Fruit fly (Drosophila melanogaster) whole organism, embryonic: ENCODE data around the gene CG3349.

Source experiments
- CG10209 ChIP-seq: fragments of 200-800 bp; sonication (Bioruptor generic); optimal IDR thresholded peaks from 3 replicates; lab custom pipeline; 2017; ENCODE audit warnings: missing biosample characterization, mild to moderate bottlenecking, missing genetic modification characterization, missing genetic modification reagents
- CG1024 ChIP-seq: fragments of 200-800 bp; sonication (Bioruptor generic); IDR thresholded peaks from 2 replicates; pipeline ENCODE4 v1.3.6; 2022; ENCODE audit warnings: missing biosample characterization, missing genetic modification characterization
- CG10462 ChIP-seq: fragments of 200-800 bp; sonication (Bioruptor generic); optimal IDR thresholded peaks from 2 replicates; lab custom pipeline; 2016; ENCODE audit warnings: missing biosample characterization, missing genetic modification characterization
- CG10543 ChIP-seq: fragments of 200-800 bp; sonication (Bioruptor generic); optimal IDR thresholded peaks from 3 replicates; lab custom pipeline; 2017; ENCODE audit warnings: missing biosample characterization, mild to moderate bottlenecking, missing genetic modification characterization, moderate library complexity
- CG11560 ChIP-seq: fragments of 200-800 bp; sonication (Bioruptor generic); IDR thresholded peaks from 3 replicates; pipeline ENCODE4 v1.3.6; 2022; ENCODE audit warnings: missing biosample characterization, missing genetic modification characterization
- CG12155 ChIP-seq: fragments of 200-800 bp; sonication (Bioruptor generic); optimal IDR thresholded peaks from 3 replicates; lab custom pipeline; 2016; ENCODE audit warnings: missing biosample characterization, missing genetic modification characterization
- CG12744 ChIP-seq: fragments of 200-800 bp; sonication (Bioruptor generic); optimal IDR thresholded peaks from 2 replicates; lab custom pipeline; 2016; ENCODE audit warnings: missing biosample characterization, missing genetic modification characterization
- CG16779 ChIP-seq: fragments of 200-800 bp; sonication (Bioruptor generic); IDR thresholded peaks from 2 replicates; pipeline ENCODE4 v1.3.6; 2022; ENCODE audit warnings: missing biosample characterization, missing genetic modification characterization
- CG16813 ChIP-seq: fragments of 200-800 bp; sonication (Bioruptor generic); IDR thresholded peaks from 3 replicates; pipeline ENCODE4 v1.3.6; 2022; ENCODE audit warnings: missing biosample characterization, missing genetic modification characterization; ENCODE audit not compliant: partially characterized antibody
- CG16863 ChIP-seq: fragments of 200-800 bp; sonication (Bioruptor generic); optimal IDR thresholded peaks from 3 replicates; lab custom pipeline; 2016; ENCODE audit warnings: missing biosample characterization, missing genetic modification characterization
- CG17829 ChIP-seq: fragments of 200-800 bp; optimal IDR thresholded peaks from 2 replicates; lab custom pipeline; 2019; ENCODE audit warnings: missing biosample characterization, mild to moderate bottlenecking, missing genetic modification characterization, moderate library complexity
- CG31365 ChIP-seq: fragments of 200-800 bp; sonication (Bioruptor generic); optimal IDR thresholded peaks from 2 replicates; lab custom pipeline; 2018; ENCODE audit warnings: missing biosample characterization, mild to moderate bottlenecking, missing genetic modification characterization
- CG31441 ChIP-seq: fragments of 200-800 bp; sonication (Bioruptor generic); IDR thresholded peaks from 2 replicates; pipeline ENCODE4 v1.3.6; 2022; ENCODE audit warnings: missing biosample characterization, missing genetic modification characterization
- CG6683 ChIP-seq: fragments of 200-800 bp; sonication (Bioruptor generic); optimal IDR thresholded peaks from 2 replicates; lab custom pipeline; 2017; ENCODE audit warnings: missing biosample characterization, mild to moderate bottlenecking, missing genetic modification characterization, missing genetic modification reagents
- CG7271 ChIP-seq: fragments of 200-800 bp; sonication (Bioruptor generic); optimal IDR thresholded peaks from 2 replicates; lab custom pipeline; 2018; ENCODE audit warnings: missing biosample characterization, mild to moderate bottlenecking, missing genetic modification characterization, moderate library complexity
- CG7372 ChIP-seq: fragments of 200-800 bp; sonication (Bioruptor generic); IDR thresholded peaks from 2 replicates; pipeline ENCODE4 v1.3.6; 2022; ENCODE audit warnings: missing biosample characterization, missing genetic modification characterization
- CG9817 ChIP-seq: fragments of 200-800 bp; sonication (Bioruptor generic); optimal IDR thresholded peaks from 2 replicates; lab custom pipeline; 2018; ENCODE audit warnings: missing biosample characterization, mild to moderate bottlenecking, missing genetic modification characterization, moderate library complexity
- Dip2 ChIP-seq: fragments of 200-800 bp; sonication (Bioruptor generic); IDR thresholded peaks from 2 replicates; pipeline ENCODE4 v1.3.6; 2022; ENCODE audit warnings: missing biosample characterization, missing genetic modification characterization
- E2f2 ChIP-seq: fragments of 200-800 bp; sonication (Bioruptor generic); IDR thresholded peaks from 2 replicates; pipeline ENCODE4 v1.3.6; 2022; ENCODE audit warnings: missing biosample characterization, missing genetic modification characterization
- Eip74EF ChIP-seq, 2 experiments: fragments of 200-800 bp in 1 of 2; fragments of >200 bp in 1 of 2; sonication (Bioruptor generic) in 1 of 2; optimal IDR thresholded peaks; 2 replicates each; lab custom pipeline; 2017 to 2019; ENCODE audit warnings: missing biosample characterization in 2 of 2, missing genetic modification characterization in 2 of 2, mild to moderate bottlenecking in 1 of 2, moderate library complexity in 1 of 2
- Elba2 ChIP-seq: fragments of 200-800 bp; sonication (Bioruptor generic); optimal IDR thresholded peaks from 3 replicates; lab custom pipeline; 2016; ENCODE audit warnings: missing biosample characterization, missing genetic modification characterization
- H2.0 ChIP-seq: fragments of 200-800 bp; sonication (Bioruptor generic); IDR thresholded peaks from 2 replicates; pipeline ENCODE4 v1.3.6; 2022; ENCODE audit warnings: missing biosample characterization, missing genetic modification characterization
- Hmr ChIP-seq: fragments of 200-800 bp; sonication (Bioruptor generic); optimal IDR thresholded peaks from 3 replicates; lab custom pipeline; 2017; ENCODE audit warnings: mild to moderate bottlenecking, missing biosample characterization, missing genetic modification reagents, missing genetic modification characterization
- Jarid2 ChIP-seq: fragments of 200-800 bp; sonication (Bioruptor generic); optimal IDR thresholded peaks from 3 replicates; lab custom pipeline; 2017; ENCODE audit warnings: mild to moderate bottlenecking, missing biosample characterization, missing genetic modification reagents, missing genetic modification characterization
- Myb ChIP-seq: fragments of 200-800 bp; sonication (Bioruptor generic); optimal IDR thresholded peaks from 2 replicates; lab custom pipeline; 2016; ENCODE audit warnings: missing biosample characterization, missing genetic modification characterization
- Sox100B ChIP-seq: fragments of 200-800 bp; sonication (Bioruptor generic); optimal IDR thresholded peaks from 3 replicates; lab custom pipeline; 2018; ENCODE audit warnings: missing biosample characterization, mild to moderate bottlenecking, missing genetic modification characterization
- Sry-β ChIP-seq: fragments of 200-800 bp; sonication (Bioruptor generic); optimal IDR thresholded peaks from 2 replicates; lab custom pipeline; 2018; ENCODE audit warnings: missing biosample characterization, mild to moderate bottlenecking, missing genetic modification characterization, moderate library complexity
- Tbp ChIP-seq: fragments of >200 bp; optimal IDR thresholded peaks from 2 replicates; lab custom pipeline; 2018; ENCODE audit warnings: missing biosample characterization, missing genetic modification characterization
- Trl ChIP-seq, 3 experiments: fragments of >200 bp in 2 of 3; fragments of 200-800 bp in 1 of 3; sonication (Bioruptor generic) in 1 of 3; optimal IDR thresholded peaks; 2 replicates in 1 of 3; 3 replicates in 2 of 3; lab custom pipeline; 2016 to 2017; ENCODE audit warnings: missing biosample characterization in 1 of 3, missing genetic modification characterization in 1 of 3
- Xrp1 ChIP-seq: fragments of 200-800 bp; sonication (Bioruptor generic); IDR thresholded peaks from 2 replicates; pipeline ENCODE4 v1.3.6; 2022; ENCODE audit warnings: missing biosample characterization, missing genetic modification characterization
- bowl ChIP-seq: fragments of 200-800 bp; sonication (Bioruptor generic); IDR thresholded peaks from 2 replicates; pipeline ENCODE4 v1.3.6; 2022; ENCODE audit warnings: missing biosample characterization, missing genetic modification characterization
- chif ChIP-seq, 2 experiments: fragments of 200-800 bp; sonication (Bioruptor generic); optimal IDR thresholded peaks; 3 replicates each; lab custom pipeline; 2016; ENCODE audit warnings: missing biosample characterization in 2 of 2, missing genetic modification characterization in 2 of 2
- croc ChIP-seq: fragments of 200-800 bp; sonication (Bioruptor generic); conservative IDR thresholded peaks from 3 replicates; pipeline ENCODE4 v1.3.6; 2022; ENCODE audit warnings: missing biosample characterization, missing genetic modification characterization
- disco-r ChIP-seq: fragments of 200-800 bp; sonication (Bioruptor generic); optimal IDR thresholded peaks from 2 replicates; lab custom pipeline; 2016; ENCODE audit warnings: missing biosample characterization, missing genetic modification characterization
- eyg ChIP-seq: fragments of 200-800 bp; sonication (Bioruptor generic); optimal IDR thresholded peaks from 3 replicates; lab custom pipeline; 2016; ENCODE audit warnings: missing biosample characterization, missing genetic modification characterization
- gsb ChIP-seq: fragments of 200-800 bp; sonication (Bioruptor generic); IDR thresholded peaks from 2 replicates; pipeline ENCODE4 v1.3.6; 2022; ENCODE audit warnings: missing biosample characterization, missing genetic modification characterization
- inv ChIP-seq: fragments of 200-800 bp; sonication (Bioruptor generic); IDR thresholded peaks from 2 replicates; pipeline ENCODE4 v1.3.6; 2022; ENCODE audit warnings: missing biosample characterization, missing genetic modification characterization; ENCODE audit not compliant: partially characterized antibody
- kay ChIP-seq: fragments of 200-800 bp; sonication (Bioruptor generic); optimal IDR thresholded peaks from 2 replicates; lab custom pipeline; 2016; ENCODE audit warnings: missing biosample characterization, missing genetic modification characterization
- lola ChIP-seq, 3 experiments: fragments of >200 bp in 2 of 3; fragments of 200-800 bp in 1 of 3; sonication (Bioruptor generic) in 1 of 3; optimal IDR thresholded peaks; 2 replicates each; lab custom pipeline; 2017 to 2019; ENCODE audit warnings: missing biosample characterization in 3 of 3, missing genetic modification characterization in 3 of 3, mild to moderate bottlenecking in 1 of 3, moderate library complexity in 1 of 3
- maf-S ChIP-seq: fragments of 200-800 bp; sonication (Bioruptor generic); optimal IDR thresholded peaks from 2 replicates; lab custom pipeline; 2016; ENCODE audit warnings: missing biosample characterization, missing genetic modification characterization
- pho ChIP-seq: fragments of 200-800 bp; sonication (Bioruptor generic); optimal IDR thresholded peaks from 2 replicates; lab custom pipeline; 2016; ENCODE audit warnings: missing biosample characterization, missing genetic modification characterization
- rib ChIP-seq: fragments of 200-800 bp; sonication (Bioruptor generic); IDR thresholded peaks from 2 replicates; pipeline ENCODE4 v1.3.6; 2022; ENCODE audit warnings: missing biosample characterization, missing genetic modification characterization
- ro ChIP-seq: fragments of 200-800 bp; sonication (Bioruptor generic); IDR thresholded peaks from 2 replicates; pipeline ENCODE4 v1.3.6; 2022; ENCODE audit warnings: missing biosample characterization, missing genetic modification characterization
- scrt ChIP-seq: fragments of 200-800 bp; sonication (Bioruptor generic); optimal IDR thresholded peaks from 2 replicates; lab custom pipeline; 2018; ENCODE audit warnings: missing biosample characterization, mild to moderate bottlenecking, missing genetic modification characterization, moderate library complexity
- seq ChIP-seq: fragments of 200-800 bp; sonication (Bioruptor generic); IDR thresholded peaks from 2 replicates; pipeline ENCODE4 v1.3.6; 2022; ENCODE audit warnings: missing biosample characterization, missing genetic modification characterization
- tap ChIP-seq: fragments of 200-800 bp; optimal IDR thresholded peaks from 3 replicates; lab custom pipeline; 2019; ENCODE audit warnings: missing biosample characterization, mild to moderate bottlenecking, missing genetic modification characterization, moderate library complexity
- twi ChIP-seq: fragments of 200-800 bp; optimal IDR thresholded peaks from 2 replicates; lab custom pipeline; 2019; ENCODE audit warnings: missing biosample characterization, mild to moderate bottlenecking, missing genetic modification characterization, moderate library complexity

The CG3349 gene

dm6 chr3L:14977536-14978495 lies 1.6 kb upstream of the CG3349 start (continued):
- TF ChIP-seq gsb (GFP tag; lab: Robert Waterston, UW), result no peak
- TF ChIP-seq CG16779 (GFP tag; lab: Robert Waterston, UW), result no peak
- no peak for TF ChIP-seq Dip2
- TF ChIP-seq lola (GFP tag; optimal IDR thresholded peaks at IDR 0.05; lab: Kevin White, UChicago), result peak in 1 of 3 experiments; percentile 92
- TF ChIP-seq Elba2 (GFP tag; lab: Kevin White, UChicago), result no peak
- TF ChIP-seq pho (GFP tag; lab: Kevin White, UChicago), result no peak
- TF ChIP-seq Tbp (GFP tag; lab: Kevin White, UChicago), result no peak
- TF ChIP-seq H2.0 (GFP tag; lab: Robert Waterston, UW), result 0 out of 2 replicates have a peak, but pooled peaks have one; percentile 11
- peak; percentile 17 for TF ChIP-seq CG31365 (tag; lab: Kevin White, UChicago)
- peak; percentile 65; the same call in 1 of the 2 replicates for TF ChIP-seq rib
- no peak for TF ChIP-seq bowl (GFP tag; lab: Robert Waterston, UW)
- no peak for TF ChIP-seq disco-r (GFP tag; lab: Kevin White, UChicago)
- no peak; the same call in 2 of the 3 replicates for TF ChIP-seq CG16813 (GFP tag; lab: Robert Waterston, UW)
- peak; percentile 2 for TF ChIP-seq CG10209 (GFP tag; lab: Kevin White, UChicago)
- TF ChIP-seq CG12155 (GFP tag; lab: Kevin White, UChicago), result no peak
- 0 out of 2 replicates have a peak, but pooled peaks have one; percentile 17 for TF ChIP-seq CG1024 (GFP tag; lab: Robert Waterston, UW)
- no peak for TF ChIP-seq Myb (GFP tag; lab: Kevin White, UChicago)
- no peak for TF ChIP-seq CG11560 (tag; lab: Robert Waterston, UW)
- 0 out of 2 replicates have a peak, but pooled peaks have one; percentile 29 for TF ChIP-seq E2f2 (GFP tag; lab: Robert Waterston, UW)
- no peak for TF ChIP-seq maf-S (GFP tag; lab: Kevin White, UChicago)
- no peak for TF ChIP-seq CG16863 (GFP tag; lab: Kevin White, UChicago)
- TF ChIP-seq eyg, result no peak
- TF ChIP-seq CG12744 (GFP tag; lab: Kevin White, UChicago), result no peak
- TF ChIP-seq inv (GFP tag; lab: Robert Waterston, UW), result no peak
- no peak for TF ChIP-seq Sry-β (GFP tag; lab: Kevin White, UChicago)
- peak; percentile 2 for TF ChIP-seq twi (tag; lab: Kevin White, UChicago)
- TF ChIP-seq kay, result no peak
- TF ChIP-seq ro (GFP tag; lab: Robert Waterston, UW), result no peak
- TF ChIP-seq chif (GFP tag; optimal IDR thresholded peaks at IDR 0.05; lab: Kevin White, UChicago), result peak in 1 of 2 experiments; percentile 59
- TF ChIP-seq scrt, result no peak
- peak; percentile 27 for TF ChIP-seq CG10462 (GFP tag; lab: Kevin White, UChicago)
- no peak for TF ChIP-seq seq
- no peak for TF ChIP-seq Eip74EF (GFP tag; optimal IDR thresholded peaks at IDR 0.05; lab: Kevin White, UChicago)
- no peak for TF ChIP-seq CG7271
- TF ChIP-seq Xrp1 (GFP tag; lab: Robert Waterston, UW), result no peak; the same call in 1 of the 2 replicates
- no peak for TF ChIP-seq Hmr
- no peak for TF ChIP-seq CG9817 (tag; lab: Kevin White, UChicago)
- TF ChIP-seq tap (tag; lab: Kevin White, UChicago), result no peak
- peak; percentile 73; the same call in 1 of the 2 replicates for TF ChIP-seq CG31441 (GFP tag; lab: Robert Waterston, UW)
- peak; percentile 81 for TF ChIP-seq CG10543 (GFP tag; lab: Kevin White, UChicago)
- peak; percentile 58 to 63 for TF ChIP-seq Trl (optimal IDR thresholded peaks at IDR 0.05; lab: Kevin White, UChicago)
- no peak for TF ChIP-seq Trl (GFP tag; optimal IDR thresholded peaks at IDR 0.05; lab: Kevin White, UChicago)
- peak; percentile 93 for TF ChIP-seq Jarid2 (GFP tag; lab: Kevin White, UChicago)
- peak; percentile 51 for TF ChIP-seq CG17829 (tag; lab: Kevin White, UChicago)
- TF ChIP-seq CG6683 (GFP tag; lab: Kevin White, UChicago), result no peak
- no peak for TF ChIP-seq croc (GFP tag; lab: Robert Waterston, UW)
- TF ChIP-seq Sox100B, result peak; percentile 51
- peak; percentile 11; the same call in 1 of the 2 replicates for TF ChIP-seq CG7372 (GFP tag; lab: Robert Waterston, UW)
